1 fruit fly cellular context compared by ENCODE assay signal in genomic region chr3L:10525641-10526382, dm6.
TF ChIP-seq lines count a peak whose summit lies in the region.

No protein-coding gene starts in this region.

TF ChIP-seq in whole organism, embryonic, 481 proteins besides CTCF, POLR2A, EP300 and RAD21 (continued from another document and continues in another):
- no peak for TF ChIP-seq D19B (GFP tag; optimal IDR thresholded peaks at IDR 0.05; lab: Kevin White, UChicago)
- TF ChIP-seq CG18764 (GFP tag; optimal IDR thresholded peaks at IDR 0.05; lab: Kevin White, UChicago): no peak
- no peak for TF ChIP-seq CG14965 (GFP tag; optimal IDR thresholded peaks at IDR 0.05; lab: Kevin White, UChicago; ENCODE audit: borderline replicate concordance)
- peak; percentile 26 for TF ChIP-seq CG14710 (tag; optimal IDR thresholded peaks at IDR 0.05; lab: Kevin White, UChicago)
- TF ChIP-seq gem (tag; optimal IDR thresholded peaks at IDR 0.05; lab: Kevin White, UChicago): peak; percentile 64
- no peak for TF ChIP-seq CG7271 (tag; optimal IDR thresholded peaks at IDR 0.05; lab: Kevin White, UChicago)
- TF ChIP-seq CG7745 (tag; optimal IDR thresholded peaks at IDR 0.05; lab: Kevin White, UChicago): no peak
- TF ChIP-seq kah (GFP tag; optimal IDR thresholded peaks at IDR 0.05; lab: Kevin White, UChicago): no peak
- TF ChIP-seq CG10959 (GFP tag; IDR thresholded peaks at IDR 0.05; lab: Robert Waterston, UW): no peak
- no peak for TF ChIP-seq Dfd (GFP tag; optimal IDR thresholded peaks at IDR 0.05; lab: Kevin White, UChicago)
- TF ChIP-seq cg (GFP tag; optimal IDR thresholded peaks at IDR 0.05; lab: Kevin White, UChicago): no peak
- no peak for TF ChIP-seq CG3163 (GFP tag; optimal IDR thresholded peaks at IDR 0.05; lab: Kevin White, UChicago)
- no peak for TF ChIP-seq CG30431 (GFP tag; optimal IDR thresholded peaks at IDR 0.05; lab: Kevin White, UChicago)
- no peak for TF ChIP-seq schlank (tag; optimal IDR thresholded peaks at IDR 0.05; lab: Kevin White, UChicago)
- no peak for TF ChIP-seq CG14050 (GFP tag; IDR thresholded peaks at IDR 0.05; lab: Robert Waterston, UW)
- TF ChIP-seq org-1 (GFP tag; optimal IDR thresholded peaks at IDR 0.05; lab: Kevin White, UChicago): no peak
- no peak for TF ChIP-seq lilli (GFP tag; optimal IDR thresholded peaks at IDR 0.05; lab: Kevin White, UChicago)
- no peak for TF ChIP-seq hkb (optimal IDR thresholded peaks at IDR 0.05; lab: Kevin White, UChicago)
- TF ChIP-seq hkb (GFP tag; IDR thresholded peaks at IDR 0.05; lab: Robert Waterston, UW): no peak
- TF ChIP-seq CG6683 (GFP tag; optimal IDR thresholded peaks at IDR 0.05; lab: Kevin White, UChicago): no peak
- no peak for TF ChIP-seq CG4282 (GFP tag; optimal IDR thresholded peaks at IDR 0.05; lab: Kevin White, UChicago)
- TF ChIP-seq oc (tag; optimal IDR thresholded peaks at IDR 0.05; lab: Kevin White, UChicago): peak; percentile 13
- no peak for TF ChIP-seq pita (GFP tag; optimal IDR thresholded peaks at IDR 0.05; lab: Kevin White, UChicago)
- peak; percentile 33 for TF ChIP-seq fd96Cb (tag; optimal IDR thresholded peaks at IDR 0.05; lab: Kevin White, UChicago)
- no peak for TF ChIP-seq tll (GFP tag; optimal IDR thresholded peaks at IDR 0.05; lab: Kevin White, UChicago)
- no peak for TF ChIP-seq Dip3 (GFP tag; optimal IDR thresholded peaks at IDR 0.05; lab: Kevin White, UChicago)
- TF ChIP-seq CG12236 (GFP tag; optimal IDR thresholded peaks at IDR 0.05; lab: Kevin White, UChicago): no peak
- TF ChIP-seq ftz-f1 (GFP tag; optimal IDR thresholded peaks at IDR 0.05; lab: Kevin White, UChicago): no peak
- TF ChIP-seq CG5953 (GFP tag; IDR thresholded peaks at IDR 0.05; lab: Robert Waterston, UW): no peak
- TF ChIP-seq row (GFP tag; IDR thresholded peaks at IDR 0.05; lab: Robert Waterston, UW): peak; percentile 47; the same call in 2 of the 3 replicates
- peak; percentile 46 for TF ChIP-seq PHDP (tag; optimal IDR thresholded peaks at IDR 0.05; lab: Kevin White, UChicago)
- TF ChIP-seq CG8924 (tag; optimal IDR thresholded peaks at IDR 0.05; lab: Kevin White, UChicago): peak; percentile 24
- no peak for TF ChIP-seq NfI (GFP tag; optimal IDR thresholded peaks at IDR 0.05; lab: Kevin White, UChicago)
- TF ChIP-seq Ptx1 (GFP tag; IDR thresholded peaks at IDR 0.05; lab: Robert Waterston, UW): peak; percentile 30; the same call in 1 of the 2 replicates
- no peak for TF ChIP-seq CG7786 (GFP tag; optimal IDR thresholded peaks at IDR 0.05; lab: Kevin White, UChicago)
- no peak for TF ChIP-seq Hr78 (GFP tag; optimal IDR thresholded peaks at IDR 0.05; lab: Kevin White, UChicago)
- 0 out of 3 replicates have a peak, but pooled peaks have one; percentile 32 for TF ChIP-seq CG16813 (GFP tag; IDR thresholded peaks at IDR 0.05; lab: Robert Waterston, UW; ENCODE audit: partially characterized antibody)
- no peak for TF ChIP-seq nau (GFP tag; optimal IDR thresholded peaks at IDR 0.05; lab: Kevin White, UChicago)
- TF ChIP-seq prd (optimal IDR thresholded peaks at IDR 0.05; lab: Kevin White, UChicago): no peak
- TF ChIP-seq prd (GFP tag; IDR thresholded peaks at IDR 0.05; lab: Robert Waterston, UW): peak; percentile 59; the same call in 2 of the 3 replicates
- no peak for TF ChIP-seq CG3065 (GFP tag; optimal IDR thresholded peaks at IDR 0.05; lab: Kevin White, UChicago)
- no peak for TF ChIP-seq repo (GFP tag; optimal IDR thresholded peaks at IDR 0.05; lab: Kevin White, UChicago)
- TF ChIP-seq dm (GFP tag; optimal IDR thresholded peaks at IDR 0.05; lab: Kevin White, UChicago): no peak
- TF ChIP-seq CG8388 (GFP tag; optimal IDR thresholded peaks at IDR 0.05; lab: Kevin White, UChicago): peak; percentile 28
- TF ChIP-seq CG7839 (tag; optimal IDR thresholded peaks at IDR 0.05; lab: Kevin White, UChicago): peak; percentile 42
- no peak for TF ChIP-seq B-H1 (GFP tag; IDR thresholded peaks at IDR 0.05; lab: Robert Waterston, UW)
- no peak for TF ChIP-seq ERR (GFP tag; optimal IDR thresholded peaks at IDR 0.05; lab: Kevin White, UChicago)
- TF ChIP-seq crc (GFP tag; optimal IDR thresholded peaks at IDR 0.05; lab: Kevin White, UChicago): no peak
- no peak for TF ChIP-seq Lpt (GFP tag; optimal IDR thresholded peaks at IDR 0.05; lab: Kevin White, UChicago)
- TF ChIP-seq CG10366 (GFP tag; IDR thresholded peaks at IDR 0.05; lab: Robert Waterston, UW): no peak
- TF ChIP-seq Mes4 (GFP tag; optimal IDR thresholded peaks at IDR 0.05; lab: Kevin White, UChicago): no peak
- TF ChIP-seq Lim3 (GFP tag; IDR thresholded peaks at IDR 0.05; lab: Robert Waterston, UW): no peak
- TF ChIP-seq CG8765 (GFP tag; IDR thresholded peaks at IDR 0.05; lab: Robert Waterston, UW): no peak
- no peak for TF ChIP-seq fd64A (GFP tag; optimal IDR thresholded peaks at IDR 0.05; lab: Kevin White, UChicago)
- TF ChIP-seq dati (GFP tag; IDR thresholded peaks at IDR 0.05; lab: Robert Waterston, UW): no peak
- TF ChIP-seq Sox100B (GFP tag; optimal IDR thresholded peaks at IDR 0.05; lab: Kevin White, UChicago): peak; percentile 31
- no peak for TF ChIP-seq da (GFP tag; optimal IDR thresholded peaks at IDR 0.05; lab: Kevin White, UChicago)
- no peak for TF ChIP-seq chinmo (GFP tag; IDR thresholded peaks at IDR 0.05; lab: Robert Waterston, UW; ENCODE audit: partially characterized antibody)
- peak; percentile 26 for TF ChIP-seq CG4424 (GFP tag; optimal IDR thresholded peaks at IDR 0.05; lab: Kevin White, UChicago)
- no peak for TF ChIP-seq CG5245 (GFP tag; optimal IDR thresholded peaks at IDR 0.05; lab: Kevin White, UChicago)
- TF ChIP-seq Elba2 (GFP tag; optimal IDR thresholded peaks at IDR 0.05; lab: Kevin White, UChicago): no peak
- no peak for TF ChIP-seq CG15514 (GFP tag; optimal IDR thresholded peaks at IDR 0.05; lab: Kevin White, UChicago)
- no peak for TF ChIP-seq emc (GFP tag; optimal IDR thresholded peaks at IDR 0.05; lab: Kevin White, UChicago)
- no peak for TF ChIP-seq CG13624 (GFP tag; optimal IDR thresholded peaks at IDR 0.05; lab: Kevin White, UChicago)
- no peak for TF ChIP-seq z (GFP tag; IDR thresholded peaks at IDR 0.05; lab: Robert Waterston, UW)
- no peak for TF ChIP-seq caup (GFP tag; optimal IDR thresholded peaks at IDR 0.05; lab: Kevin White, UChicago; ENCODE audit: severe bottlenecking)
- TF ChIP-seq CG1603 (tag; optimal IDR thresholded peaks at IDR 0.05; lab: Kevin White, UChicago): no peak
- TF ChIP-seq CG18011 (GFP tag; optimal IDR thresholded peaks at IDR 0.05; lab: Kevin White, UChicago): no peak
- TF ChIP-seq CG33557 (GFP tag; optimal IDR thresholded peaks at IDR 0.05; lab: Kevin White, UChicago): no peak
- no peak for TF ChIP-seq Trl (optimal IDR thresholded peaks at IDR 0.05; lab: Kevin White, UChicago)
- no peak for TF ChIP-seq Trl (GFP tag; optimal IDR thresholded peaks at IDR 0.05; lab: Kevin White, UChicago)
- no peak for TF ChIP-seq CkIIα-i1 (GFP tag; IDR thresholded peaks at IDR 0.05; lab: Robert Waterston, UW)
- no peak for TF ChIP-seq Adf1 (GFP tag; IDR thresholded peaks at IDR 0.05; lab: Robert Waterston, UW)
- no peak for TF ChIP-seq Mad (GFP tag; optimal IDR thresholded peaks at IDR 0.05; lab: Kevin White, UChicago)
- no peak for TF ChIP-seq lmd (GFP tag; IDR thresholded peaks at IDR 0.05; lab: Robert Waterston, UW)
- TF ChIP-seq hth (optimal IDR thresholded peaks at IDR 0.05; lab: Kevin White, UChicago): no peak
- TF ChIP-seq Usf (GFP tag; optimal IDR thresholded peaks at IDR 0.05; lab: Kevin White, UChicago): no peak
- no peak for TF ChIP-seq nerfin-1 (tag; optimal IDR thresholded peaks at IDR 0.05; lab: Kevin White, UChicago)
- TF ChIP-seq D (optimal IDR thresholded peaks at IDR 0.05; lab: Kevin White, UChicago): no peak
- no peak for TF ChIP-seq D (GFP tag; optimal IDR thresholded peaks at IDR 0.05; lab: Kevin White, UChicago)
- TF ChIP-seq CG43689 (GFP tag; IDR thresholded peaks at IDR 0.05; lab: Robert Waterston, UW): no peak
- no peak for TF ChIP-seq az2 (GFP tag; optimal IDR thresholded peaks at IDR 0.05; lab: Kevin White, UChicago)
- TF ChIP-seq Xbp1 (GFP tag; optimal IDR thresholded peaks at IDR 0.05; lab: Kevin White, UChicago): peak; percentile 22
- no peak for TF ChIP-seq CG4404 (GFP tag; IDR thresholded peaks at IDR 0.05; lab: Robert Waterston, UW)
- no peak for TF ChIP-seq gt (GFP tag; IDR thresholded peaks at IDR 0.05; lab: Robert Waterston, UW)
- TF ChIP-seq CG2120 (GFP tag; optimal IDR thresholded peaks at IDR 0.05; lab: Kevin White, UChicago): no peak
- no peak for TF ChIP-seq CG10565 (GFP tag; optimal IDR thresholded peaks at IDR 0.05; lab: Kevin White, UChicago)
- TF ChIP-seq corto (GFP tag; optimal IDR thresholded peaks at IDR 0.05; lab: Kevin White, UChicago): no peak
- TF ChIP-seq kay (GFP tag; optimal IDR thresholded peaks at IDR 0.05; lab: Kevin White, UChicago): no peak
- TF ChIP-seq fu2 (GFP tag; optimal IDR thresholded peaks at IDR 0.05; lab: Kevin White, UChicago): no peak
- no peak for TF ChIP-seq sug (tag; optimal IDR thresholded peaks at IDR 0.05; lab: Kevin White, UChicago)
- peak; percentile 15 for TF ChIP-seq CG18599 (GFP tag; optimal IDR thresholded peaks at IDR 0.05; lab: Kevin White, UChicago)
- no peak for TF ChIP-seq Stat92E (GFP tag; optimal IDR thresholded peaks at IDR 0.05; lab: Kevin White, UChicago)
- no peak for TF ChIP-seq bab2 (GFP tag; optimal IDR thresholded peaks at IDR 0.05; lab: Kevin White, UChicago)
- TF ChIP-seq pb (GFP tag; optimal IDR thresholded peaks at IDR 0.05; lab: Kevin White, UChicago): no peak
- no peak for TF ChIP-seq NC2α (GFP tag; optimal IDR thresholded peaks at IDR 0.05; lab: Kevin White, UChicago)
- no peak for TF ChIP-seq cwo (GFP tag; optimal IDR thresholded peaks at IDR 0.05; lab: Kevin White, UChicago)
- TF ChIP-seq Optix (GFP tag; IDR thresholded peaks at IDR 0.05; lab: Robert Waterston, UW): no peak
- TF ChIP-seq fru (optimal IDR thresholded peaks at IDR 0.05; lab: Kevin White, UChicago): no peak
- TF ChIP-seq ro (GFP tag; IDR thresholded peaks at IDR 0.05; lab: Robert Waterston, UW): no peak
- no peak for TF ChIP-seq HLH54F (GFP tag; optimal IDR thresholded peaks at IDR 0.05; lab: Kevin White, UChicago)
- TF ChIP-seq Dad (GFP tag; optimal IDR thresholded peaks at IDR 0.05; lab: Kevin White, UChicago): no peak
- no peak for TF ChIP-seq TFAM (GFP tag; optimal IDR thresholded peaks at IDR 0.05; lab: Kevin White, UChicago)
- TF ChIP-seq CG17612 (GFP tag; IDR thresholded peaks at IDR 0.05; lab: Robert Waterston, UW): no peak
- TF ChIP-seq aop (GFP tag; IDR thresholded peaks at IDR 0.05; lab: Robert Waterston, UW): no peak
- TF ChIP-seq bigmax (GFP tag; optimal IDR thresholded peaks at IDR 0.05; lab: Kevin White, UChicago): no peak
- no peak for TF ChIP-seq CG15073 (GFP tag; optimal IDR thresholded peaks at IDR 0.05; lab: Kevin White, UChicago)
- TF ChIP-seq pum (GFP tag; optimal IDR thresholded peaks at IDR 0.05; lab: Kevin White, UChicago): no peak
- TF ChIP-seq Fer1 (GFP tag; optimal IDR thresholded peaks at IDR 0.05; lab: Kevin White, UChicago): no peak
- no peak for TF ChIP-seq br (optimal IDR thresholded peaks at IDR 0.05; lab: Kevin White, UChicago)
- TF ChIP-seq CG8089 (GFP tag; optimal IDR thresholded peaks at IDR 0.05; lab: Kevin White, UChicago): no peak
- TF ChIP-seq B-H2 (GFP tag; optimal IDR thresholded peaks at IDR 0.05; lab: Kevin White, UChicago): no peak
- TF ChIP-seq CG11456 (GFP tag; IDR thresholded peaks at IDR 0.05; lab: Robert Waterston, UW): no peak
- TF ChIP-seq lola (GFP tag; optimal IDR thresholded peaks at IDR 0.05; lab: Kevin White, UChicago): peak in 1 of 3 experiments; percentile 35
- TF ChIP-seq Hmr (GFP tag; optimal IDR thresholded peaks at IDR 0.05; lab: Kevin White, UChicago): no peak
- TF ChIP-seq CG11695 (GFP tag; IDR thresholded peaks at IDR 0.05; lab: Robert Waterston, UW): 0 out of 3 replicates have a peak, but pooled peaks have one; percentile 5
- TF ChIP-seq CG10274 (GFP tag; optimal IDR thresholded peaks at IDR 0.05; lab: Kevin White, UChicago): no peak
- TF ChIP-seq dysf (GFP tag; IDR thresholded peaks at IDR 0.05; lab: Robert Waterston, UW): no peak
- no peak for TF ChIP-seq gsb (GFP tag; IDR thresholded peaks at IDR 0.05; lab: Robert Waterston, UW)
- peak; percentile 57 for TF ChIP-seq CG11504 (tag; optimal IDR thresholded peaks at IDR 0.05; lab: Kevin White, UChicago)
- peak; percentile 17 for TF ChIP-seq sqz (GFP tag; optimal IDR thresholded peaks at IDR 0.05; lab: Kevin White, UChicago)
- no peak for TF ChIP-seq CG10209 (GFP tag; optimal IDR thresholded peaks at IDR 0.05; lab: Kevin White, UChicago)
- no peak for TF ChIP-seq CG4730 (GFP tag; IDR thresholded peaks at IDR 0.05; lab: Robert Waterston, UW)
- no peak for TF ChIP-seq CG7372 (GFP tag; IDR thresholded peaks at IDR 0.05; lab: Robert Waterston, UW)
- TF ChIP-seq CG1602 (GFP tag; optimal IDR thresholded peaks at IDR 0.05; lab: Kevin White, UChicago): no peak
- no peak for TF ChIP-seq CG2129 (GFP tag; IDR thresholded peaks at IDR 0.05; lab: Robert Waterston, UW; ENCODE audit: partially characterized antibody)
- peak; percentile 41 for TF ChIP-seq CG17359 (tag; optimal IDR thresholded peaks at IDR 0.05; lab: Kevin White, UChicago)
- no peak for TF ChIP-seq Taf1 (GFP tag; IDR thresholded peaks at IDR 0.05; lab: Robert Waterston, UW)
- no peak for TF ChIP-seq jumu (GFP tag; optimal IDR thresholded peaks at IDR 0.05; lab: Kevin White, UChicago)
- peak; percentile 47 for TF ChIP-seq CG2678 (tag; optimal IDR thresholded peaks at IDR 0.05; lab: Kevin White, UChicago)
- TF ChIP-seq bsh (GFP tag; optimal IDR thresholded peaks at IDR 0.05; lab: Kevin White, UChicago): peak in 1 of 2 experiments; percentile 61
- TF ChIP-seq pnt (GFP tag; optimal IDR thresholded peaks at IDR 0.05; lab: Kevin White, UChicago): no peak
- TF ChIP-seq CG15601 (tag; optimal IDR thresholded peaks at IDR 0.05; lab: Kevin White, UChicago): peak; percentile 8
- TF ChIP-seq CG3281 (GFP tag; optimal IDR thresholded peaks at IDR 0.05; lab: Kevin White, UChicago): no peak
- no peak for TF ChIP-seq Dek (tag; optimal IDR thresholded peaks at IDR 0.05; lab: Kevin White, UChicago)
- TF ChIP-seq Gsc (GFP tag; IDR thresholded peaks at IDR 0.05; lab: Robert Waterston, UW): no peak
- peak; percentile 57 for TF ChIP-seq CG10979 (tag; optimal IDR thresholded peaks at IDR 0.05; lab: Kevin White, UChicago)
- TF ChIP-seq pros (GFP tag; optimal IDR thresholded peaks at IDR 0.05; lab: Kevin White, UChicago): no peak
- TF ChIP-seq tgo (GFP tag; IDR thresholded peaks at IDR 0.05; lab: Robert Waterston, UW): no peak
- no peak for TF ChIP-seq CG17912 (GFP tag; optimal IDR thresholded peaks at IDR 0.05; lab: Kevin White, UChicago)
